Worm (Caenorhabditis elegans) whole organism, mixed stage, embryonic: ENCODE measurements around the gene tag-343.

Source experiments
- blmp-1 ChIP-seq: fragments of 150-350 bp; optimal IDR thresholded peaks from 2 replicates; lab custom pipeline; 2014; ENCODE audit warnings: missing biosample characterization, missing genetic modification characterization
- elt-1 ChIP-seq: sonication (generic microtip); optimal IDR thresholded peaks from 2 replicates; lab custom pipeline; 2017; ENCODE audit warnings: missing genetic modification characterization, mild to moderate bottlenecking, missing compliant biosample characterization, antibody characterized with exemption, moderate library complexity, borderline replicate concordance; ENCODE audit not compliant: insufficient read depth
- lin-13 ChIP-seq: fragments of 150-350 bp; optimal IDR thresholded peaks from 2 replicates; lab custom pipeline; 2014; ENCODE audit warnings: missing biosample characterization, missing genetic modification characterization
- nhr-12 ChIP-seq: fragments of 150-350 bp; optimal IDR thresholded peaks from 2 replicates; lab custom pipeline; 2014; ENCODE audit warnings: missing biosample characterization, missing genetic modification characterization
- nhr-237 ChIP-seq: fragments of 150-350 bp; optimal IDR thresholded peaks from 2 replicates; lab custom pipeline; 2014; ENCODE audit warnings: missing biosample characterization, missing genetic modification characterization
- nhr-28 ChIP-seq: fragments of 150-350 bp; optimal IDR thresholded peaks from 2 replicates; lab custom pipeline; 2014; ENCODE audit warnings: missing biosample characterization, missing genetic modification characterization
- nhr-76 ChIP-seq: sonication (generic microtip); optimal IDR thresholded peaks from 2 replicates; lab custom pipeline; 2017; ENCODE audit warnings: missing biosample characterization, missing genetic modification characterization
- pha-4 ChIP-seq: fragments of 150-350 bp; optimal IDR thresholded peaks from 2 replicates; lab custom pipeline; 2018; ENCODE audit warnings: missing biosample characterization, missing genetic modification reagents, missing genetic modification characterization
- snpc-4 ChIP-seq: fragments of 150-350 bp; optimal IDR thresholded peaks from 2 replicates; lab custom pipeline; 2014; ENCODE audit warnings: missing biosample characterization, missing genetic modification characterization
- unc-62 ChIP-seq: fragments of 150-350 bp; optimal IDR thresholded peaks from 2 replicates; lab custom pipeline; 2014; ENCODE audit warnings: missing biosample characterization, missing genetic modification reagents, missing genetic modification characterization

DNA sequence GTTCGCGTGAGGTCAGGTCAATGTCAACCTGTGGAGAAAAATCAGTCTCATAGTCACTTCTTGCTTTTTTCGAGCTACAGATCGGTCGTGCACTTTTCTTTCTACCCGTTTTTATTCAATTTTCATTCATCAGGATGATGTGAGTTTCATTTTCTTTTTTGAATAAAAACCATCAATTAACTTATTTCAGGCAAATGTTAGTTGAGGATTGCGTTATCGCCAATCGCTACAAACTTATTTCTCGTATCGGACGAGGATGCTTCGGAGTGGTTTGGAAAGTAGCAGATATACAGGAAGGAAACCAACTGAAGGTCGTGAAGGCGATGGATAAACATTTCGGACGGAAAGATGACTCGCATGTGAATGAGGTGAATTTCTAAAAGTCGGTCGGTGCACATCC, 27.7 kb upstream of the tag-343 start, which contains the start of gene F22H10.1:
- TF ChIP-seq unc-62 (GFP tag; lab: Kevin White, UChicago) (no peak), nhr-76 (tag; lab: Kevin White, UChicago) (no peak), snpc-4 (tag; lab: Kevin White, UChicago) (no peak), pha-4 (no peak), lin-13 (tag; lab: Kevin White, UChicago) (no peak), nhr-28 (tag; lab: Kevin White, UChicago) (no peak), nhr-237 (tag; lab: Kevin White, UChicago) (no peak), nhr-12 (tag; lab: Kevin White, UChicago) (no peak), elt-1 (tag; lab: Kevin White, UChicago) (no peak), blmp-1 (tag; lab: Kevin White, UChicago) (no peak)
